Fruit fly (Drosophila melanogaster): ENCODE data around the gene BigH1.

Gene BigH1

dm6 chr3R:14695054-14695453, 31.8 kb downstream of the BigH1 start:
- no peak for TF ChIP-seq esn (GFP tag; optimal IDR thresholded peaks at IDR 0.05)

dm6 chr3R:14695665-14696064, 32.4 kb downstream of the BigH1 start:
- TF ChIP-seq CG3032 (tag; optimal IDR thresholded peaks at IDR 0.05) (no peak), Sox102F (GFP tag; optimal IDR thresholded peaks at IDR 0.05) (no peak), fd59A (GFP tag; optimal IDR thresholded peaks at IDR 0.05) (no peak), CG7368 (GFP tag; optimal IDR thresholded peaks at IDR 0.05) (no peak), Sox14 (GFP tag; optimal IDR thresholded peaks at IDR 0.05) (no peak), CG8632 (GFP tag; optimal IDR thresholded peaks at IDR 0.05) (no peak), CG11294 (GFP tag; IDR thresholded peaks at IDR 0.05) (no peak), Eip78C (GFP tag) (peak; percentile 50), CG4318 (GFP tag; optimal IDR thresholded peaks at IDR 0.05) (no peak), OdsH (GFP tag; optimal IDR thresholded peaks at IDR 0.05) (no peak), CG6276 (GFP tag; optimal IDR thresholded peaks at IDR 0.05) (no peak), CG31627 (GFP tag; optimal IDR thresholded peaks at IDR 0.05) (no peak), achi (GFP tag; optimal IDR thresholded peaks at IDR 0.05) (peak; percentile 12), spab (GFP tag; optimal IDR thresholded peaks at IDR 0.05) (no peak), Hr4 (GFP tag; optimal IDR thresholded peaks at IDR 0.05) (peak; percentile 10), CG8319 (GFP tag; optimal IDR thresholded peaks at IDR 0.05) (no peak), CG32006 (GFP tag; optimal IDR thresholded peaks at IDR 0.05) (peak; percentile 30)

dm6 chr3R:14696949-14697513, 33.8 kb downstream of the BigH1 start, which contains the start of gene Meltrin:
Gene Meltrin, minus strand, starts transcription at chr3R:14697292.
- TF ChIP-seq Smox (GFP tag; optimal IDR thresholded peaks at IDR 0.05) (peak; percentile 23), CG6792 (GFP tag; optimal IDR thresholded peaks at IDR 0.05) (no peak), Ets96B (tag; optimal IDR thresholded peaks at IDR 0.05) (no peak), Eip75B (GFP tag; optimal IDR thresholded peaks at IDR 0.05) (peak; percentile 18), ss (GFP tag; optimal IDR thresholded peaks at IDR 0.05) (peak; percentile 41 to 67), Gug (GFP tag; IDR thresholded peaks at IDR 0.05) (no peak), net (GFP tag; optimal IDR thresholded peaks at IDR 0.05) (no peak), CG11762 (GFP tag; optimal IDR thresholded peaks at IDR 0.05; ENCODE audit: insufficient read depth) (no peak), CG8632 (GFP tag; optimal IDR thresholded peaks at IDR 0.05) (no peak), CG8119 (GFP tag; IDR thresholded peaks at IDR 0.05) (no peak), Ets21C (GFP tag; optimal IDR thresholded peaks at IDR 0.05) (peak; percentile 25), Sox14 (GFP tag; optimal IDR thresholded peaks at IDR 0.05) (peak; percentile 67), CG6854 (GFP tag; optimal IDR thresholded peaks at IDR 0.05) (peak; percentile 59), CG11902 (GFP tag; optimal IDR thresholded peaks at IDR 0.05) (no peak), Blimp-1 (GFP tag; optimal IDR thresholded peaks at IDR 0.05) (no peak), fd85E (GFP tag; optimal IDR thresholded peaks at IDR 0.05) (no peak), CG8319 (GFP tag; optimal IDR thresholded peaks at IDR 0.05) (no peak), fd59A (GFP tag; optimal IDR thresholded peaks at IDR 0.05) (no peak), CG32006 (GFP tag; optimal IDR thresholded peaks at IDR 0.05) (no peak), OdsH (GFP tag; optimal IDR thresholded peaks at IDR 0.05) (no peak), CG3032 (tag; optimal IDR thresholded peaks at IDR 0.05) (peak; percentile 36), Sox102F (GFP tag; optimal IDR thresholded peaks at IDR 0.05) (peak; percentile 58), Met (GFP tag; optimal IDR thresholded peaks at IDR 0.05) (peak; percentile 12), Hr4 (GFP tag; optimal IDR thresholded peaks at IDR 0.05) (no peak), acj6 (GFP tag; optimal IDR thresholded peaks at IDR 0.05) (no peak), CG6808 (GFP tag; optimal IDR thresholded peaks at IDR 0.05) (peak; percentile 42), cyc (GFP tag; optimal IDR thresholded peaks at IDR 0.05) (peak; percentile 13), Sox15 (GFP tag; optimal IDR thresholded peaks at IDR 0.05) (no peak), CG6276 (GFP tag; optimal IDR thresholded peaks at IDR 0.05) (peak; percentile 18), CG31627 (GFP tag; optimal IDR thresholded peaks at IDR 0.05) (no peak), CG10631 (GFP tag; optimal IDR thresholded peaks at IDR 0.05) (no peak), topi (GFP tag; optimal IDR thresholded peaks at IDR 0.05) (peak; percentile 35), vri (GFP tag; optimal IDR thresholded peaks at IDR 0.05) (peak; percentile 75), Hr39 (GFP tag; optimal IDR thresholded peaks at IDR 0.05) (peak; percentile 18), fkh (GFP tag; optimal IDR thresholded peaks at IDR 0.05) (peak; percentile 74), CG7368 (GFP tag; optimal IDR thresholded peaks at IDR 0.05) (peak; percentile 9), dsx (GFP tag; optimal IDR thresholded peaks at IDR 0.05; ENCODE audit: poor library complexity, severe bottlenecking) (peak; percentile 11), spab (GFP tag; optimal IDR thresholded peaks at IDR 0.05) (no peak), CG9139 (GFP tag; optimal IDR thresholded peaks at IDR 0.05) (no peak), eg (GFP tag; IDR thresholded peaks at IDR 0.05) (no peak), salr (GFP tag; optimal IDR thresholded peaks at IDR 0.05) (no peak)

Measured in whole organism, prepupa.